Worm (Caenorhabditis elegans): ENCODE measurements around the gene C09B7.2.

DNA sequence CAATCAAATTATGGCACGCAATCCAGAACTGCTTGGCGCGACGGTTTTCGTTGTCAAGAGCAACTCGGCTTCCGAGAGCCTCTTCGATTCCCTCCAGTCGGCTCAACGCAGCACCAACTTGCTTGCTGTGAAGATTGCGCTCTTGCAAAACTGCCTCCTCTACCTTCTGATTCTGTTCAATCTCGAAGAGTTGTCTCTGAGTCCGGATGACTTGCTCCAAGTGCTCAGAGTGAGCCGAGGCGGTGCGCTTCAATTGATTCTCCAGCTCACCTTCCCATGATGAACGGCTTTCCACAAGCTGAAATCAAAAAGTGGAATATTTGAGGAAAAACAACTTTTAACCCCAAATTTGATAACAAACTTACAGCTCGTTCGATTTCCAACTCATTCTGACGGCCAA is 16.5 kb downstream of the C09B7.2 start:
- TF ChIP-seq nhr-237 (tag; optimal IDR thresholded peaks at IDR 0.05) (no peak), zag-1 (tag; optimal IDR thresholded peaks at IDR 0.05) (no peak), egl-27 (tag; optimal IDR thresholded peaks at IDR 0.05) (no peak), elt-1 (tag; optimal IDR thresholded peaks at IDR 0.05) (no peak), fos-1 (tag; optimal IDR thresholded peaks at IDR 0.05) (no peak), ztf-1 (GFP tag; conservative IDR thresholded peaks at IDR 0.05) (no peak)
